Worm (Caenorhabditis elegans): ENCODE measurements around the gene T22C8.6.

T22C8.6 gene

ce11 chrII:8602337-8602944, 27.6 kb downstream of the T22C8.6 start, which contains the start of the genes cpf-1 and rpl-26:
Gene cpf-1, minus strand, starts transcription at chrII:8602440.
Gene rpl-26, plus strand, starts transcription at chrII:8602785.
- TF ChIP-seq lsy-2 (tag; optimal IDR thresholded peaks at IDR 0.05), result peak; percentile 22 to 89
- TF ChIP-seq dmd-4 (tag; optimal IDR thresholded peaks at IDR 0.05), result no peak
- TF ChIP-seq unc-55 (GFP tag; optimal IDR thresholded peaks at IDR 0.05), result peak; percentile 75
- TF ChIP-seq nhr-21 (tag; optimal IDR thresholded peaks at IDR 0.05), result no peak
- peak; percentile 60 for TF ChIP-seq crh-2 (tag; optimal IDR thresholded peaks at IDR 0.05)
- no peak for TF ChIP-seq blmp-1 (tag; optimal IDR thresholded peaks at IDR 0.05; ENCODE audit: insufficient read depth)
- no peak for TF ChIP-seq zag-1 (tag; optimal IDR thresholded peaks at IDR 0.05)
- peak; percentile 47 for TF ChIP-seq nhr-129 (tag; optimal IDR thresholded peaks at IDR 0.05)
- no peak for TF ChIP-seq elt-3 (tag; optimal IDR thresholded peaks at IDR 0.05)
- peak; percentile 24 for TF ChIP-seq sma-9 (GFP tag; optimal IDR thresholded peaks at IDR 0.05)
- TF ChIP-seq sma-9 (tag; optimal IDR thresholded peaks at IDR 0.05), result no peak
- TF ChIP-seq C34F6.9 (tag; optimal IDR thresholded peaks at IDR 0.05), result peak; percentile 77
- TF ChIP-seq ztf-1 (GFP tag; conservative IDR thresholded peaks at IDR 0.05), result no peak
- peak; percentile 75 for TF ChIP-seq snpc-4 (tag; optimal IDR thresholded peaks at IDR 0.05)
- peak; percentile 49 for TF ChIP-seq sem-4 (tag; optimal IDR thresholded peaks at IDR 0.05)
- peak; percentile 71 for TF ChIP-seq gmeb-1 (tag; optimal IDR thresholded peaks at IDR 0.05)
- TF ChIP-seq alr-1 (tag; optimal IDR thresholded peaks at IDR 0.05), result no peak
- TF ChIP-seq fos-1 (tag; optimal IDR thresholded peaks at IDR 0.05), result peak; percentile 33
- TF ChIP-seq sma-3 (GFP tag; optimal IDR thresholded peaks at IDR 0.05), result peak; percentile 4

- no peak for TF ChIP-seq mbf-1 (tag; optimal IDR thresholded peaks at IDR 0.05)
- TF ChIP-seq unc-62 (GFP tag; optimal IDR thresholded peaks at IDR 0.05), result no peak
- TF ChIP-seq elt-1 (tag; optimal IDR thresholded peaks at IDR 0.05), result no peak
These were observed 29.9 kb downstream of the T22C8.6 start, which contains the start of gene pigg-1 for ce11 chrII:8600165-8600564. Gene pigg-1, minus strand, starts transcription at chrII:8600265.

ce11 chrII:8599214-8599613, 30.9 kb downstream of the T22C8.6 start, which contains the start of gene F28C6.5:
Gene F28C6.5, plus strand, starts transcription at chrII:8599514.
- TF ChIP-seq zag-1 (tag; optimal IDR thresholded peaks at IDR 0.05) (no peak), mab-5 (tag; optimal IDR thresholded peaks at IDR 0.05) (no peak), mdl-1 (tag; optimal IDR thresholded peaks at IDR 0.05) (no peak)

- TF ChIP-seq nhr-12 (tag; optimal IDR thresholded peaks at IDR 0.05), result no peak
- TF ChIP-seq lin-13 (GFP tag; optimal IDR thresholded peaks at IDR 0.05), result no peak
- no peak for TF ChIP-seq nhr-25 (tag; optimal IDR thresholded peaks at IDR 0.05)
- TF ChIP-seq ztf-11 (tag; optimal IDR thresholded peaks at IDR 0.05), result no peak
- no peak for TF ChIP-seq C34F6.9 (tag; optimal IDR thresholded peaks at IDR 0.05)
- no peak for TF ChIP-seq mdl-1 (tag; optimal IDR thresholded peaks at IDR 0.05)
- TF ChIP-seq sma-3 (GFP tag; optimal IDR thresholded peaks at IDR 0.05), result no peak
- TF ChIP-seq egl-27 (tag; optimal IDR thresholded peaks at IDR 0.05), result no peak
- no peak for TF ChIP-seq F13H6.1 (tag; optimal IDR thresholded peaks at IDR 0.05)
- no peak for TF ChIP-seq ama-1 (optimal IDR thresholded peaks at IDR 0.05)
- TF ChIP-seq mbf-1 (tag; optimal IDR thresholded peaks at IDR 0.05), result no peak
These were observed 36.0 kb downstream of the T22C8.6 start, which contains the start of gene aptf-3 for ce11 chrII:8593840-8594625. Gene aptf-3, plus strand, starts transcription at chrII:8594190.

ce11 chrII:8590684-8591083, 39.4 kb downstream of the T22C8.6 start, which contains the start of gene aptf-4:
Gene aptf-4, plus strand, starts transcription at chrII:8590984.
- TF ChIP-seq unc-55 (GFP tag; optimal IDR thresholded peaks at IDR 0.05) (peak; percentile 26), ztf-1 (GFP tag; conservative IDR thresholded peaks at IDR 0.05) (no peak)

ce11 chrII:8589227-8589626, 40.9 kb downstream of the T22C8.6 start:
- TF ChIP-seq snpc-4 (tag; optimal IDR thresholded peaks at IDR 0.05) (no peak), sem-4 (tag; optimal IDR thresholded peaks at IDR 0.05) (no peak), unc-55 (GFP tag; optimal IDR thresholded peaks at IDR 0.05) (peak; percentile 17), mab-5 (tag; optimal IDR thresholded peaks at IDR 0.05) (no peak), nhr-11 (tag; optimal IDR thresholded peaks at IDR 0.05) (no peak), elt-1 (tag; optimal IDR thresholded peaks at IDR 0.05) (no peak), nhr-237 (tag; optimal IDR thresholded peaks at IDR 0.05) (no peak), nhr-25 (tag; optimal IDR thresholded peaks at IDR 0.05) (no peak), fos-1 (tag; optimal IDR thresholded peaks at IDR 0.05) (no peak), aly-2 (tag; optimal IDR thresholded peaks at IDR 0.05) (no peak), ceh-16 (tag; optimal IDR thresholded peaks at IDR 0.05) (no peak), C34F6.9 (tag; optimal IDR thresholded peaks at IDR 0.05) (peak; percentile 49), skn-1 (tag; optimal IDR thresholded peaks at IDR 0.05) (no peak), F13H6.1 (tag; optimal IDR thresholded peaks at IDR 0.05) (no peak), ztf-1 (GFP tag; conservative IDR thresholded peaks at IDR 0.05) (no peak), alr-1 (tag; optimal IDR thresholded peaks at IDR 0.05) (no peak), lsy-2 (tag; optimal IDR thresholded peaks at IDR 0.05) (peak in 1 of 2 experiments; percentile 39), R02D3.7 (tag; optimal IDR thresholded peaks at IDR 0.05) (no peak), mbf-1 (tag; optimal IDR thresholded peaks at IDR 0.05) (no peak), nhr-10 (tag; optimal IDR thresholded peaks at IDR 0.05) (no peak), ztf-11 (tag; optimal IDR thresholded peaks at IDR 0.05) (no peak), sma-9 (GFP tag; optimal IDR thresholded peaks at IDR 0.05) (peak; percentile 38), sma-9 (tag; optimal IDR thresholded peaks at IDR 0.05) (no peak), nhr-6 (tag; optimal IDR thresholded peaks at IDR 0.05) (no peak), ama-1 (optimal IDR thresholded peaks at IDR 0.05) (no peak)

Data from whole organism, L2 larva.